Fruit fly (Drosophila melanogaster): ENCODE measurements around the gene frac.

dm6 chr3L:7572948-7573347 is 10.5 kb downstream of the frac start:
- TF ChIP-seq kay (GFP tag; ENCODE audit: borderline replicate concordance) (no peak), Clk (GFP tag; optimal IDR thresholded peaks at IDR 0.05) (no peak), Mnt (GFP tag; optimal IDR thresholded peaks at IDR 0.05) (no peak), cic (GFP tag; optimal IDR thresholded peaks at IDR 0.05) (no peak), tj (GFP tag; optimal IDR thresholded peaks at IDR 0.05) (no peak), CG12768 (GFP tag; optimal IDR thresholded peaks at IDR 0.05) (no peak), CG33017 (tag; optimal IDR thresholded peaks at IDR 0.05) (no peak), CG1620 (GFP tag; optimal IDR thresholded peaks at IDR 0.05) (no peak), CG7045 (GFP tag; optimal IDR thresholded peaks at IDR 0.05) (no peak), ovo (GFP tag; optimal IDR thresholded peaks at IDR 0.05) (no peak)

Data from whole organism, adult.